Worm (Caenorhabditis elegans) whole organism, young adult: ENCODE measurements around the gene W05H9.4.

ENCODE experiments used
- F57A8.1 ChIP-seq: fragments of 200-800 bp; sonication (Bioruptor generic); optimal IDR thresholded peaks from 2 replicates; lab custom pipeline; 2018; ENCODE audit warnings: mild to moderate bottlenecking, missing genetic modification characterization, moderate library complexity, missing compliant biosample characterization
- madf-3 ChIP-seq: fragments of 200-800 bp; sonication (Bioruptor generic); IDR thresholded peaks from 2 replicates; pipeline ENCODE4 v1.3.6; 2022; ENCODE audit warnings: missing genetic modification reagents, missing genetic modification characterization, missing compliant biosample characterization
- mel-28 ChIP-seq: sonication (generic microtip); optimal IDR thresholded peaks from 2 replicates; lab custom pipeline; 2016; ENCODE audit warnings: borderline replicate concordance, mild to moderate bottlenecking, missing genetic modification characterization, missing compliant biosample characterization
- rec-8 ChIP-seq, 2 experiments: sonication (generic microtip); optimal IDR thresholded peaks; 2 replicates each; lab custom pipeline; 2016; ENCODE audit warnings: mild to moderate bottlenecking in 2 of 2, missing genetic modification characterization in 2 of 2, missing genetic modification reagents in 2 of 2, missing genotype in 2 of 2, missing biosample characterization in 1 of 2, missing compliant biosample characterization in 1 of 2, moderate library complexity in 1 of 2
- snpc-3.4 ChIP-seq: sonication (generic microtip); optimal IDR thresholded peaks from 2 replicates; lab custom pipeline; 2017; ENCODE audit warnings: missing genetic modification characterization, mild to moderate bottlenecking, missing compliant biosample characterization, antibody characterized with exemption, moderate library complexity, missing genotype, missing genetic modification reagents

The W05H9.4 gene

DNA sequence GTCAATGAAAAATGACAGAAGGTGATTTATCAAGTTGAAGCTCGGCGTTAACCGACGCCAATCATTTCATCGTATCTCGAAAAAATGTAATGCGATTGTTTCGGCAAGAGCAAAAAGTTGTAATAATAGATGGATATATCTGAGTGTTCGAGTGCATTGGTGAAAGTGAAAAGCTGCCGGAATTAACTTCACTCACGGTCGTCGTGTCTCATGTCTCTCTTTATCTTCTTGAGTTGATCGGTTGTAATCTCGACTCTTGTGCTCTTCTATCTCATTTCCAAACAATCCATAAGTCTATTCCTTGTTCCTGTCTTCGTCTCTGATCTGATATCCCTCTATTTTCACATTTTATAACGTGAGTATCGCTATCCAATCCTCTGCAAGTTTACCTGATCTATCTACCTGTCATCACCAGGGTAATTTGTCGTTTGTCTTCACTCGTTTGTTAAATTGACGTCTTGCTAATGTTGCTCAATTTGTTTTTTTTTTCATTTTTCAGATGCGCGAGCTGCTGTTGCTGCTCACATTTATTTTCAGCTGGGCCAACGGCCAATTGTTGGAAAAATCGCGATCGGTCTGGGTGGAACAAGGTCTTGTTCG lies 36.3 kb downstream of the W05H9.4 start, which contains the start of gene cest-16:
Gene cest-16 (plus strand): TSS at position 302 of the 600 bp plus-strand sequence.
- no peak for TF ChIP-seq mel-28 (tag; lab: Kevin White, UChicago)
- no peak for TF ChIP-seq snpc-3.4
- no peak for TF ChIP-seq F57A8.1 (GFP tag; lab: Kevin White, UChicago)

DNA sequence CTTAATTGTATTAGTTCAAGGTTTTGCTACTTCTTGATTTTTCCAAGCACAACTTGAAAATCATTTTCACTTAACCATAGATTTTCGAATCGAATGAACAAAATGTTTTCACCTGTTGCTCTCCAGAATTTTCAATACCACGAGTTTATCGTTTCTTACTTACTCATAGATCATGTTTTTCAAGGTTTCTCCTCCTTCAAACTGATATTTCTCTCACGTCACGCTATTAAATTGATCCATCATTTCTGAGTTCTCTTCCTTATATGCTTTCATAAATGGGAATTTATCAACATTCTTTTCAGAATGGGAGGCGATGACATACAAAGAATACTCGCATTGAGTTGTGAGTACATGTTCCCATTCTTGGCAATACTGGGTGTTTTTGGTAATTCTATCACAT lies 47.9 kb downstream of the W05H9.4 start, which contains the start of gene npr-38:
Gene npr-38 (plus strand): TSS at position 301 of the 400 bp plus-strand sequence.
- TF ChIP-seq rec-8 (tag; optimal IDR thresholded peaks at IDR 0.05; lab: Kevin White, UChicago) (no peak), madf-3 (GFP tag; lab: Robert Waterston, UW) (no peak)
- TF ChIP-seq, all 124 proteins: peak for 0
